Fruit fly (Drosophila melanogaster) whole organism, prepupa: ENCODE results near the gene Nt5a.

Experiments
- Blimp-1 ChIP-seq: fragments of 200-800 bp; sonication (Bioruptor generic); optimal IDR thresholded peaks from 3 replicates; lab custom pipeline; 2017; ENCODE audit warnings: missing biosample characterization, missing genetic modification characterization, mild to moderate bottlenecking, moderate library complexity, missing genetic modification reagents
- CG10631 ChIP-seq: fragments of 200-800 bp; sonication (Bioruptor generic); optimal IDR thresholded peaks from 2 replicates; lab custom pipeline; 2016; ENCODE audit warnings: missing biosample characterization, missing genetic modification characterization
- CG10669 ChIP-seq: fragments of 200-800 bp; sonication (Bioruptor generic); optimal IDR thresholded peaks from 3 replicates; lab custom pipeline; 2018; ENCODE audit warnings: missing biosample characterization, mild to moderate bottlenecking, missing genetic modification characterization, moderate library complexity
- CG11294 ChIP-seq: fragments of 200-800 bp; sonication (Bioruptor generic); IDR thresholded peaks from 2 replicates; pipeline ENCODE4 v1.3.6; 2022; ENCODE audit warnings: missing biosample characterization, missing genetic modification characterization
- CG11762 ChIP-seq: fragments of 200-800 bp; sonication (Bioruptor generic); optimal IDR thresholded peaks from 3 replicates; lab custom pipeline; 2016; ENCODE audit warnings: missing biosample characterization, missing genetic modification characterization; ENCODE audit not compliant: insufficient read depth
- CG15336 ChIP-seq: fragments of 200-800 bp; sonication (Bioruptor generic); IDR thresholded peaks from 2 replicates; pipeline ENCODE4 v1.3.6; 2022; ENCODE audit warnings: missing biosample characterization, missing genetic modification characterization
- CG1621 ChIP-seq: fragments of 200-800 bp; sonication (Bioruptor generic); optimal IDR thresholded peaks from 3 replicates; lab custom pipeline; 2018; ENCODE audit warnings: missing biosample characterization, mild to moderate bottlenecking, missing genetic modification characterization
- CG16779 ChIP-seq: fragments of 200-800 bp; sonication (Bioruptor generic); optimal IDR thresholded peaks from 3 replicates; lab custom pipeline; 2017; ENCODE audit warnings: missing biosample characterization, mild to moderate bottlenecking, missing genetic modification characterization
- CG31627 ChIP-seq: fragments of 200-800 bp; sonication (Bioruptor generic); optimal IDR thresholded peaks from 3 replicates; lab custom pipeline; 2016; ENCODE audit warnings: missing biosample characterization, missing genetic modification characterization
- CG3919 ChIP-seq: fragments of 200-800 bp; sonication (Bioruptor generic); optimal IDR thresholded peaks from 3 replicates; lab custom pipeline; 2016; ENCODE audit warnings: missing biosample characterization, missing genetic modification characterization
- CG4318 ChIP-seq: fragments of 200-800 bp; sonication (Bioruptor generic); optimal IDR thresholded peaks from 3 replicates; lab custom pipeline; 2017; ENCODE audit warnings: missing biosample characterization, mild to moderate bottlenecking, missing genetic modification characterization
- CG6163 ChIP-seq: fragments of 200-800 bp; sonication (Bioruptor generic); IDR thresholded peaks from 3 replicates; pipeline ENCODE4 v1.3.6; 2022; ENCODE audit warnings: missing biosample characterization, missing genetic modification characterization
- CG6276 ChIP-seq: fragments of 200-800 bp; sonication (Bioruptor generic); optimal IDR thresholded peaks from 2 replicates; lab custom pipeline; 2017; ENCODE audit warnings: missing biosample characterization, mild to moderate bottlenecking, missing genetic modification characterization
- CG6808 ChIP-seq: fragments of 200-800 bp; sonication (Bioruptor generic); optimal IDR thresholded peaks from 3 replicates; lab custom pipeline; 2017; ENCODE audit warnings: missing biosample characterization, missing genetic modification characterization, mild to moderate bottlenecking, moderate library complexity, missing genetic modification reagents
- CG6854 ChIP-seq: fragments of 200-800 bp; sonication (Bioruptor generic); optimal IDR thresholded peaks from 2 replicates; lab custom pipeline; 2017; ENCODE audit warnings: missing biosample characterization, mild to moderate bottlenecking, missing genetic modification characterization
- CG7368 ChIP-seq: fragments of 200-800 bp; sonication (Bioruptor generic); optimal IDR thresholded peaks from 3 replicates; lab custom pipeline; 2016; ENCODE audit warnings: missing biosample characterization, missing genetic modification characterization
- CG8319 ChIP-seq: fragments of 200-800 bp; sonication (Bioruptor generic); optimal IDR thresholded peaks from 3 replicates; lab custom pipeline; 2016; ENCODE audit warnings: missing biosample characterization, missing genetic modification characterization
- CG8632 ChIP-seq: fragments of 200-800 bp; sonication (Bioruptor generic); optimal IDR thresholded peaks from 3 replicates; lab custom pipeline; 2016; ENCODE audit warnings: missing biosample characterization, missing genetic modification characterization
- CG9139 ChIP-seq: fragments of 200-800 bp; sonication (Bioruptor generic); optimal IDR thresholded peaks from 3 replicates; lab custom pipeline; 2017; ENCODE audit warnings: missing biosample characterization, mild to moderate bottlenecking, missing genetic modification characterization
- Eip75B ChIP-seq: fragments of 200-800 bp; sonication (Bioruptor generic); optimal IDR thresholded peaks from 3 replicates; lab custom pipeline; 2016; ENCODE audit warnings: missing biosample characterization, missing genetic modification characterization
- Eip78C ChIP-seq: fragments of 200-800 bp; sonication (Bioruptor generic); peaks from one replicate; lab custom pipeline; 2016; ENCODE audit warnings: missing biosample characterization, missing genetic modification characterization
- Ets21C ChIP-seq: fragments of 200-800 bp; sonication (Bioruptor generic); optimal IDR thresholded peaks from 3 replicates; lab custom pipeline; 2016; ENCODE audit warnings: missing biosample characterization, missing genetic modification characterization
- Ets96B ChIP-seq: fragments of 200-800 bp; optimal IDR thresholded peaks from 2 replicates; lab custom pipeline; 2019; ENCODE audit warnings: missing biosample characterization, mild to moderate bottlenecking, missing genetic modification characterization, moderate library complexity
- Gug ChIP-seq: fragments of 200-800 bp; sonication (Bioruptor generic); IDR thresholded peaks from 2 replicates; pipeline ENCODE4 v1.3.6; 2022; ENCODE audit warnings: missing biosample characterization, missing genetic modification characterization
- Hr38 ChIP-seq: sonication (Bioruptor generic); optimal IDR thresholded peaks from 2 replicates; lab custom pipeline; 2016; ENCODE audit warnings: missing biosample characterization, missing genetic modification characterization
- Hr39 ChIP-seq: fragments of 200-800 bp; sonication (Bioruptor generic); optimal IDR thresholded peaks from 2 replicates; lab custom pipeline; 2016; ENCODE audit warnings: missing biosample characterization, missing genetic modification characterization
- Hr4 ChIP-seq: fragments of 200-800 bp; sonication (Bioruptor generic); optimal IDR thresholded peaks from 3 replicates; lab custom pipeline; 2016; ENCODE audit warnings: missing biosample characterization, missing genetic modification characterization
- Lpt ChIP-seq: fragments of 200-800 bp; sonication (Bioruptor generic); optimal IDR thresholded peaks from 3 replicates; lab custom pipeline; 2016; ENCODE audit warnings: missing biosample characterization, missing genetic modification characterization
- OdsH ChIP-seq: fragments of 200-800 bp; sonication (Bioruptor generic); optimal IDR thresholded peaks from 3 replicates; lab custom pipeline; 2016; ENCODE audit warnings: missing biosample characterization, missing genetic modification characterization
- Smox ChIP-seq: fragments of 200-800 bp; sonication (Bioruptor generic); optimal IDR thresholded peaks from 3 replicates; lab custom pipeline; 2016; ENCODE audit warnings: missing biosample characterization, missing genetic modification characterization
- Sox102F ChIP-seq: fragments of 200-800 bp; sonication (Bioruptor generic); optimal IDR thresholded peaks from 2 replicates; lab custom pipeline; 2016; ENCODE audit warnings: missing biosample characterization, mild to moderate bottlenecking, missing genetic modification characterization
- Sox15 ChIP-seq: fragments of 200-800 bp; sonication (Bioruptor generic); optimal IDR thresholded peaks from 3 replicates; lab custom pipeline; 2016; ENCODE audit warnings: missing biosample characterization, missing genetic modification characterization
- achi ChIP-seq: fragments of 200-800 bp; sonication (Bioruptor generic); optimal IDR thresholded peaks from 3 replicates; lab custom pipeline; 2016; ENCODE audit warnings: missing biosample characterization, missing genetic modification characterization
- acj6 ChIP-seq: fragments of 200-800 bp; sonication (Bioruptor generic); optimal IDR thresholded peaks from 3 replicates; lab custom pipeline; 2016; ENCODE audit warnings: missing biosample characterization, missing genetic modification characterization
- cyc ChIP-seq: fragments of 200-800 bp; sonication (Bioruptor generic); optimal IDR thresholded peaks from 3 replicates; lab custom pipeline; 2016; ENCODE audit warnings: missing biosample characterization, missing genetic modification characterization
- dac ChIP-seq: fragments of 200-800 bp; sonication (Bioruptor generic); optimal IDR thresholded peaks from 2 replicates; lab custom pipeline; 2017; ENCODE audit warnings: missing biosample characterization, mild to moderate bottlenecking, missing genetic modification characterization
- eg ChIP-seq: fragments of 200-800 bp; sonication (Bioruptor generic); IDR thresholded peaks from 3 replicates; pipeline ENCODE4 v1.3.6; 2022; ENCODE audit warnings: missing biosample characterization, missing genetic modification characterization
- esn ChIP-seq: fragments of 200-800 bp; sonication (Bioruptor generic); optimal IDR thresholded peaks from 2 replicates; lab custom pipeline; 2016; ENCODE audit warnings: missing biosample characterization, mild to moderate bottlenecking, missing genetic modification characterization, moderate library complexity
- fd59A ChIP-seq: fragments of 200-800 bp; sonication (Bioruptor generic); optimal IDR thresholded peaks from 2 replicates; lab custom pipeline; 2017; ENCODE audit warnings: missing biosample characterization, mild to moderate bottlenecking, missing genetic modification characterization, missing genetic modification reagents
- fkh ChIP-seq: fragments of 200-800 bp; sonication (Bioruptor generic); optimal IDR thresholded peaks from 3 replicates; lab custom pipeline; 2017; ENCODE audit warnings: missing biosample characterization, mild to moderate bottlenecking, missing genetic modification characterization, moderate library complexity
- net ChIP-seq: fragments of 200-800 bp; sonication (Bioruptor generic); optimal IDR thresholded peaks from 3 replicates; lab custom pipeline; 2016; ENCODE audit warnings: missing biosample characterization, missing genetic modification characterization
- pdm3 ChIP-seq: fragments of 200-800 bp; sonication (Bioruptor generic); optimal IDR thresholded peaks from 3 replicates; lab custom pipeline; 2016; ENCODE audit warnings: missing biosample characterization, missing genetic modification characterization
- salr ChIP-seq, 2 experiments: fragments of 200-800 bp; sonication (Bioruptor generic); optimal IDR thresholded peaks; 3 replicates each; lab custom pipeline; 2016 to 2018; ENCODE audit warnings: missing biosample characterization in 2 of 2, missing genetic modification characterization in 2 of 2, mild to moderate bottlenecking in 1 of 2
- ss ChIP-seq, 2 experiments: fragments of 200-800 bp; sonication (Bioruptor generic); optimal IDR thresholded peaks; 2 replicates in 1 of 2; 3 replicates in 1 of 2; lab custom pipeline; 2017 to 2018; ENCODE audit warnings: mild to moderate bottlenecking in 2 of 2, missing biosample characterization in 2 of 2, missing genetic modification characterization in 2 of 2, moderate library complexity in 1 of 2
- svp ChIP-seq: fragments of 200-800 bp; sonication (Bioruptor generic); peaks from one replicate; lab custom pipeline; 2016; ENCODE audit warnings: missing biosample characterization, missing genetic modification characterization
- topi ChIP-seq: fragments of 200-800 bp; sonication (Bioruptor generic); optimal IDR thresholded peaks from 3 replicates; lab custom pipeline; 2016; ENCODE audit warnings: missing biosample characterization, missing genetic modification characterization
- vri ChIP-seq: fragments of 200-800 bp; sonication (Bioruptor generic); optimal IDR thresholded peaks from 3 replicates; lab custom pipeline; 2016; ENCODE audit warnings: missing biosample characterization, mild to moderate bottlenecking, missing genetic modification characterization

The Nt5a gene

DNA sequence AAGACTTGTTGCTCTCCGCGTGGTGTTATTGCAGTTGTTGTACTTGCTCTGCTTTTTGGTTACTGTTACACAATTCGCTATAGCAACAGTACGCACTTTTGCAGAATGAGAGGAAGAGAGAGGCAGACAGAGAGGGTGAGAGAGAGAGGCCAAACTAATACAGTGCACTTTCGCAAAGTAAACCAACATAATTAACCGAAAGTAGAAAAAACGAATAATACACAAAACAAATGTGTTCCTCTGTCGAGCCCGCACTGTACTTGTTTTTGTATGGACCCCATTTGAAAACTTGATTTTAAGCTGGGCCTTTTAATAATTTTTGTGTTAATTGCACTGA lies 28.2 kb upstream of the Nt5a start (continued):
- TF ChIP-seq CG3919 (GFP tag; lab: Kevin White, UChicago) (peak; percentile 69), CG1621 (no peak), CG11762 (peak; percentile 26), vri (GFP tag; lab: Kevin White, UChicago) (peak; percentile 90), CG7368 (GFP tag; lab: Kevin White, UChicago) (peak; percentile 41), achi (GFP tag; lab: Kevin White, UChicago) (peak; percentile 58), CG10631 (peak; percentile 26), Lpt (GFP tag; lab: Kevin White, UChicago) (peak; percentile 62), net (GFP tag; lab: Kevin White, UChicago) (peak; percentile 55), esn (GFP tag; lab: Kevin White, UChicago) (peak; percentile 68), dac (GFP tag; lab: Kevin White, UChicago) (peak; percentile 27), CG6854 (GFP tag; lab: Kevin White, UChicago) (no peak), acj6 (GFP tag; lab: Kevin White, UChicago) (peak; percentile 57), CG31627 (peak; percentile 60), CG15336 (GFP tag; lab: Robert Waterston, UW) (peak; percentile 86), Gug (peak; percentile 70), CG9139 (GFP tag; lab: Kevin White, UChicago) (no peak), CG6163 (GFP tag; lab: Robert Waterston, UW) (peak; percentile 81), Hr38 (GFP tag; lab: Kevin White, UChicago) (no peak), OdsH (GFP tag; lab: Kevin White, UChicago) (peak; percentile 59), CG8632 (GFP tag; lab: Kevin White, UChicago) (no peak), Hr4 (GFP tag; lab: Kevin White, UChicago) (peak; percentile 86), ss (GFP tag; optimal IDR thresholded peaks at IDR 0.05; lab: Kevin White, UChicago) (no peak), CG11294 (GFP tag; lab: Robert Waterston, UW) (peak; percentile 81), topi (GFP tag; lab: Kevin White, UChicago) (peak; percentile 63), Sox102F (GFP tag; lab: Kevin White, UChicago) (peak; percentile 51), CG8319 (GFP tag; lab: Kevin White, UChicago) (no peak), CG6808 (GFP tag; lab: Kevin White, UChicago) (no peak), fkh (GFP tag; lab: Kevin White, UChicago) (no peak), Sox15 (GFP tag; lab: Kevin White, UChicago) (no peak), CG4318 (GFP tag; lab: Kevin White, UChicago) (no peak), CG10669 (GFP tag; lab: Kevin White, UChicago) (peak; percentile 16), cyc (peak; percentile 56), pdm3 (GFP tag; lab: Kevin White, UChicago) (peak; percentile 60), eg (peak; percentile 85), Smox (GFP tag; lab: Kevin White, UChicago) (no peak), Blimp-1 (GFP tag; lab: Kevin White, UChicago) (no peak), Eip78C (peak; percentile 94), Ets21C (GFP tag; lab: Kevin White, UChicago) (no peak)
- TF ChIP-seq, all 60 proteins: peak for 35

DNA sequence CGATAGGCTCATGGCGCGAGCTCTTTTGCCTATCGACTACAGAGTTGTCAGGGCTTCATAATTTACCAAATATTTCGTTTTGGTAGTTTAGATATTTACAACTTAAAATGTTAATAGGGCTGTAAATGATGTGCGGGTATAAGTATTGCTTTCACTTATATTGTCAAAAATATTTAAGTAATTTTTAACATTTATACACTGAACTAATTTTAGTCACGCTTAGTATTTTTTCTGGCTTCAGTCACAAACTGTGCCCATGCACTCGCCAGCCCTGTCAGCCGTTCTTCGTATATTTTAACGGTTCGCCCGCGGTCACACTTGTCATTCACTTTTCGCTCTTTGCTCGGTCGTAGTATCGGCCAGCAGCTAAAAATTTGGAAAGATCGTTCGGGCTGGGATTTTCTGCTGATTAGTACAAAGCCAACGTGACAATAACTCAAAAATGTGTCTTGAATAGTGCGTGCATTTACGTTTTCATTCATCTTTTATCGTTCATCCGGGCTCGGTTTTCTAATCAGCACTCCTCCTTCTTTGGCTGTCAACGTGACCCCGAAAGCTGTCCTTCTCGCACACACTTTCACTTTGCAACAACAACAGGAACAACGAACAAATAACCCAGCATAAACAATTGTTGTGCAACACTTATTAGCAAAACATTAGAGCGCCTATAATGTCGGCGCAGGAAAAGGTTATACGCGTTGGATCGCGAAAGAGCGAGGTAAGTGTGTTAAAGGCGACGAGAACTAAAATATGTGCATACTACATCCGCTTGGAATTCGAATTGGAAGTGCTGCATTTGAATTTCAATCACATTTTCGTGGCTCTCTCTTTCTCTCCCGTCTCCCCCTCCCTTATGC lies 27.6 kb upstream of the Nt5a start, which contains the start of the genes Hmbs and CG2211:
TSS of gene Hmbs (plus strand) at position 319 of the 857 bp plus-strand sequence.
TSS of gene CG2211 (minus strand) at position 789 of the 857 bp plus-strand sequence.
- TF ChIP-seq CG11294 (GFP tag; lab: Robert Waterston, UW) (peak; percentile 58; the same call in 1 of the 2 replicates), CG16779 (peak; percentile 15), CG6163 (GFP tag; lab: Robert Waterston, UW) (peak; percentile 81), Ets96B (tag; lab: Kevin White, UChicago) (peak; percentile 81), Smox (GFP tag; lab: Kevin White, UChicago) (no peak), CG10669 (GFP tag; lab: Kevin White, UChicago) (no peak), topi (GFP tag; lab: Kevin White, UChicago) (peak; percentile 80), fd59A (GFP tag; lab: Kevin White, UChicago) (peak; percentile 37), Ets21C (GFP tag; lab: Kevin White, UChicago) (peak; percentile 64), OdsH (GFP tag; lab: Kevin White, UChicago) (no peak), cyc (peak; percentile 85), Hr38 (GFP tag; lab: Kevin White, UChicago) (peak; percentile 57), Hr39 (GFP tag; lab: Kevin White, UChicago) (peak; percentile 87), CG6276 (GFP tag; lab: Kevin White, UChicago) (no peak), eg (peak; percentile 84), Eip75B (no peak), Sox15 (GFP tag; lab: Kevin White, UChicago) (peak; percentile 58), salr (GFP tag; optimal IDR thresholded peaks at IDR 0.05; lab: Kevin White, UChicago) (peak in 1 of 2 experiments; percentile 38), CG7368 (GFP tag; lab: Kevin White, UChicago) (peak; percentile 59), Blimp-1 (GFP tag; lab: Kevin White, UChicago) (peak; percentile 95), pdm3 (GFP tag; lab: Kevin White, UChicago) (no peak), CG11762 (no peak), svp (GFP tag; lab: Kevin White, UChicago) (no peak)
